Fruit fly (Drosophila melanogaster) whole organism, embryonic: Measurements from ENCODE around the gene RpS28b.

Experiments used
- Ada2b ChIP-seq: fragments of 200-800 bp; sonication (Bioruptor generic); IDR thresholded peaks from 2 replicates; pipeline ENCODE4 v1.3.6; 2022; ENCODE audit warnings: missing biosample characterization, missing genetic modification characterization
- BEAF-32 ChIP-seq: fragments of 200-800 bp; sonication (Bioruptor generic); optimal IDR thresholded peaks from 3 replicates; lab custom pipeline; 2017; ENCODE audit warnings: missing biosample characterization, missing genetic modification characterization, mild to moderate bottlenecking, moderate library complexity, missing genetic modification reagents
- CG10209 ChIP-seq: fragments of 200-800 bp; sonication (Bioruptor generic); optimal IDR thresholded peaks from 3 replicates; lab custom pipeline; 2017; ENCODE audit warnings: missing biosample characterization, mild to moderate bottlenecking, missing genetic modification characterization, missing genetic modification reagents
- CG10274 ChIP-seq: fragments of 200-800 bp; sonication (Bioruptor generic); optimal IDR thresholded peaks from 3 replicates; lab custom pipeline; 2017; ENCODE audit warnings: missing biosample characterization, mild to moderate bottlenecking, missing genetic modification characterization
- CG10431 ChIP-seq: fragments of 200-800 bp; sonication (Bioruptor generic); optimal IDR thresholded peaks from 3 replicates; lab custom pipeline; 2018; ENCODE audit warnings: missing biosample characterization, mild to moderate bottlenecking, missing genetic modification characterization
- CG10654 ChIP-seq: fragments of 200-800 bp; sonication (Bioruptor generic); optimal IDR thresholded peaks from 2 replicates; lab custom pipeline; 2016; ENCODE audit warnings: missing biosample characterization, missing genetic modification characterization
- CG11504 ChIP-seq: fragments of 200-800 bp; sonication (Bioruptor generic); optimal IDR thresholded peaks from 3 replicates; lab custom pipeline; 2019; ENCODE audit warnings: missing biosample characterization, mild to moderate bottlenecking, missing genetic modification characterization, moderate library complexity
- CG11723 ChIP-seq: fragments of 200-800 bp; sonication (Bioruptor generic); optimal IDR thresholded peaks from 2 replicates; lab custom pipeline; 2017; ENCODE audit warnings: missing biosample characterization, mild to moderate bottlenecking, missing genetic modification characterization
- CG15011 ChIP-seq: fragments of 200-800 bp; sonication (Bioruptor generic); optimal IDR thresholded peaks from 3 replicates; lab custom pipeline; 2018; ENCODE audit warnings: missing biosample characterization, mild to moderate bottlenecking, missing genetic modification characterization
- CG1603 ChIP-seq: fragments of 200-800 bp; sonication (Bioruptor generic); optimal IDR thresholded peaks from 2 replicates; lab custom pipeline; 2019; ENCODE audit warnings: missing biosample characterization, mild to moderate bottlenecking, missing genetic modification characterization, moderate library complexity
- CG18011 ChIP-seq: fragments of 200-800 bp; sonication (Bioruptor generic); optimal IDR thresholded peaks from 2 replicates; lab custom pipeline; 2017; ENCODE audit warnings: missing biosample characterization, missing genetic modification characterization, mild to moderate bottlenecking, moderate library complexity, missing genotype
- CG18619 ChIP-seq: fragments of 200-800 bp; sonication (Bioruptor generic); optimal IDR thresholded peaks from 3 replicates; lab custom pipeline; 2017; ENCODE audit warnings: missing biosample characterization, mild to moderate bottlenecking, missing genetic modification characterization
- CG30020 ChIP-seq: fragments of 200-800 bp; optimal IDR thresholded peaks from 2 replicates; lab custom pipeline; 2019; ENCODE audit warnings: missing biosample characterization, mild to moderate bottlenecking, missing genetic modification characterization, moderate library complexity
- CG31388 ChIP-seq: fragments of 200-800 bp; sonication (Bioruptor generic); optimal IDR thresholded peaks from 2 replicates; lab custom pipeline; 2016; ENCODE audit warnings: missing biosample characterization, missing genetic modification characterization
- CG31441 ChIP-seq: fragments of 200-800 bp; sonication (Bioruptor generic); IDR thresholded peaks from 2 replicates; pipeline ENCODE4 v1.3.6; 2022; ENCODE audit warnings: missing biosample characterization, missing genetic modification characterization
- CG3726 ChIP-seq: fragments of 200-800 bp; sonication (Bioruptor generic); IDR thresholded peaks from 3 replicates; pipeline ENCODE4, ENCODE4 v1.3.6; 2022; ENCODE audit warnings: missing biosample characterization, missing genetic modification characterization
- CG42726 ChIP-seq: fragments of 200-800 bp; sonication (Bioruptor generic); IDR thresholded peaks from 2 replicates; pipeline ENCODE4 v1.3.6; 2022; ENCODE audit warnings: missing biosample characterization, missing genetic modification characterization; ENCODE audit not compliant: partially characterized antibody
- CG9609 ChIP-seq: fragments of 200-800 bp; sonication (Bioruptor generic); optimal IDR thresholded peaks from 3 replicates; lab custom pipeline; 2016; ENCODE audit warnings: missing biosample characterization, missing genetic modification characterization
- CG9817 ChIP-seq: fragments of 200-800 bp; sonication (Bioruptor generic); optimal IDR thresholded peaks from 2 replicates; lab custom pipeline; 2018; ENCODE audit warnings: missing biosample characterization, mild to moderate bottlenecking, missing genetic modification characterization, moderate library complexity
- Camta ChIP-seq: fragments of 200-800 bp; sonication (Bioruptor generic); optimal IDR thresholded peaks from 2 replicates; lab custom pipeline; 2016; ENCODE audit warnings: missing biosample characterization, missing genetic modification characterization
- CkIIα-i1 ChIP-seq: fragments of 200-800 bp; sonication (Bioruptor generic); IDR thresholded peaks from 2 replicates; pipeline ENCODE4 v1.3.6; 2022; ENCODE audit warnings: missing biosample characterization, missing genetic modification characterization
- D ChIP-seq, 2 experiments: fragments of 200-800 bp in 1 of 2; fragments of >200 bp in 1 of 2; sonication (Bioruptor generic) in 1 of 2; optimal IDR thresholded peaks; 2 replicates in 1 of 2; 3 replicates in 1 of 2; lab custom pipeline; 2017; ENCODE audit warnings: mild to moderate bottlenecking in 1 of 2, missing biosample characterization in 1 of 2, missing genetic modification characterization in 1 of 2, missing genetic modification reagents in 1 of 2
- Dip2 ChIP-seq: fragments of 200-800 bp; sonication (Bioruptor generic); IDR thresholded peaks from 2 replicates; pipeline ENCODE4 v1.3.6; 2022; ENCODE audit warnings: missing biosample characterization, missing genetic modification characterization
- Fer3 ChIP-seq: fragments of 200-800 bp; sonication (Bioruptor generic); optimal IDR thresholded peaks from 2 replicates; lab custom pipeline; 2018; ENCODE audit warnings: missing biosample characterization, mild to moderate bottlenecking, missing genetic modification characterization, moderate library complexity
- HLH54F ChIP-seq: fragments of 200-800 bp; sonication (Bioruptor generic); optimal IDR thresholded peaks from 3 replicates; lab custom pipeline; 2016; ENCODE audit warnings: missing biosample characterization, missing genetic modification characterization
- Lhr ChIP-seq: fragments of 200-800 bp; sonication (Bioruptor generic); optimal IDR thresholded peaks from 3 replicates; lab custom pipeline; 2017; ENCODE audit warnings: mild to moderate bottlenecking, missing biosample characterization, missing genetic modification reagents, missing genetic modification characterization
- Mad ChIP-seq: fragments of 200-800 bp; sonication (Bioruptor generic); optimal IDR thresholded peaks from 2 replicates; lab custom pipeline; 2016; ENCODE audit warnings: missing biosample characterization, missing genetic modification characterization
- Myb ChIP-seq: fragments of 200-800 bp; sonication (Bioruptor generic); optimal IDR thresholded peaks from 2 replicates; lab custom pipeline; 2016; ENCODE audit warnings: missing biosample characterization, missing genetic modification characterization
- Nf-YB ChIP-seq: fragments of 200-800 bp; sonication (Bioruptor generic); optimal IDR thresholded peaks from 3 replicates; lab custom pipeline; 2019; ENCODE audit warnings: missing biosample characterization, mild to moderate bottlenecking, missing genetic modification characterization, moderate library complexity
- Ravus ChIP-seq: fragments of 200-800 bp; sonication (Bioruptor generic); IDR thresholded peaks from 2 replicates; pipeline ENCODE4 v1.3.6; 2022; ENCODE audit warnings: missing biosample characterization, missing genetic modification characterization
- Ssrp ChIP-seq: fragments of 200-800 bp; sonication (Bioruptor generic); optimal IDR thresholded peaks from 2 replicates; lab custom pipeline; 2018; ENCODE audit warnings: missing biosample characterization, mild to moderate bottlenecking, missing genetic modification characterization, moderate library complexity
- Tbp ChIP-seq: fragments of >200 bp; optimal IDR thresholded peaks from 2 replicates; lab custom pipeline; 2018; ENCODE audit warnings: missing biosample characterization, missing genetic modification characterization
- Xrp1 ChIP-seq: fragments of 200-800 bp; sonication (Bioruptor generic); IDR thresholded peaks from 2 replicates; pipeline ENCODE4 v1.3.6; 2022; ENCODE audit warnings: missing biosample characterization, missing genetic modification characterization
- al ChIP-seq: fragments of 200-800 bp; sonication (Bioruptor generic); IDR thresholded peaks from 2 replicates; pipeline ENCODE4 v1.3.6; 2022; ENCODE audit warnings: missing biosample characterization, missing genetic modification characterization
- aop ChIP-seq: fragments of 200-800 bp; sonication (Bioruptor generic); IDR thresholded peaks from 2 replicates; pipeline ENCODE4 v1.3.6; 2022; ENCODE audit warnings: missing biosample characterization, missing genetic modification characterization
- bcd ChIP-seq: fragments of 200-800 bp; sonication (Bioruptor generic); optimal IDR thresholded peaks from 2 replicates; lab custom pipeline; 2017; ENCODE audit warnings: missing biosample characterization, mild to moderate bottlenecking, missing genetic modification characterization
- cad ChIP-seq: fragments of >200 bp; optimal IDR thresholded peaks from 2 replicates; lab custom pipeline; 2017; ENCODE audit warnings: missing biosample characterization, missing genetic modification characterization
- cg ChIP-seq: fragments of 200-800 bp; sonication (Bioruptor generic); optimal IDR thresholded peaks from 3 replicates; lab custom pipeline; 2019; ENCODE audit warnings: missing biosample characterization, mild to moderate bottlenecking, missing genetic modification characterization, moderate library complexity
- ems ChIP-seq: fragments of 200-800 bp; sonication (Bioruptor generic); optimal IDR thresholded peaks from 3 replicates; lab custom pipeline; 2016; ENCODE audit warnings: missing biosample characterization, missing genetic modification characterization
- eyg ChIP-seq: fragments of 200-800 bp; sonication (Bioruptor generic); optimal IDR thresholded peaks from 3 replicates; lab custom pipeline; 2016; ENCODE audit warnings: missing biosample characterization, missing genetic modification characterization
- jumu ChIP-seq: fragments of 200-800 bp; sonication (Bioruptor generic); optimal IDR thresholded peaks from 3 replicates; lab custom pipeline; 2016; ENCODE audit warnings: missing biosample characterization, missing genetic modification characterization
- kni ChIP-seq: fragments of 200-800 bp; sonication (Bioruptor generic); optimal IDR thresholded peaks from 3 replicates; lab custom pipeline; 2017; ENCODE audit warnings: mild to moderate bottlenecking, missing biosample characterization, missing genetic modification reagents, missing genetic modification characterization
- maf-S ChIP-seq: fragments of 200-800 bp; sonication (Bioruptor generic); optimal IDR thresholded peaks from 2 replicates; lab custom pipeline; 2016; ENCODE audit warnings: missing biosample characterization, missing genetic modification characterization
- scrt ChIP-seq: fragments of 200-800 bp; sonication (Bioruptor generic); optimal IDR thresholded peaks from 2 replicates; lab custom pipeline; 2018; ENCODE audit warnings: missing biosample characterization, mild to moderate bottlenecking, missing genetic modification characterization, moderate library complexity
- sim ChIP-seq: fragments of 200-800 bp; sonication (Bioruptor generic); IDR thresholded peaks from 2 replicates; pipeline ENCODE4 v1.3.6; 2022; ENCODE audit warnings: missing biosample characterization, missing genetic modification characterization
- sisA ChIP-seq: fragments of 200-800 bp; sonication (Bioruptor generic); IDR thresholded peaks from 2 replicates; pipeline ENCODE4 v1.3.6; 2022; ENCODE audit warnings: missing biosample characterization, missing genetic modification characterization
- sug ChIP-seq: fragments of 200-800 bp; optimal IDR thresholded peaks from 2 replicates; lab custom pipeline; 2019; ENCODE audit warnings: missing biosample characterization, mild to moderate bottlenecking, missing genetic modification characterization, moderate library complexity
- tin ChIP-seq: fragments of 200-800 bp; sonication (Bioruptor generic); optimal IDR thresholded peaks from 3 replicates; lab custom pipeline; 2016; ENCODE audit warnings: missing biosample characterization, missing genetic modification characterization
- tna ChIP-seq: fragments of 200-800 bp; sonication (Bioruptor generic); IDR thresholded peaks from 2 replicates; pipeline ENCODE4 v1.3.6; 2022; ENCODE audit warnings: missing biosample characterization, missing genetic modification characterization; ENCODE audit not compliant: partially characterized antibody
- ttk ChIP-seq: fragments of 200-800 bp; sonication (Bioruptor generic); IDR thresholded peaks from 2 replicates; pipeline ENCODE4 v2.1.2; 2022; ENCODE audit warnings: missing biosample characterization, missing genetic modification characterization

The RpS28b gene

DNA sequence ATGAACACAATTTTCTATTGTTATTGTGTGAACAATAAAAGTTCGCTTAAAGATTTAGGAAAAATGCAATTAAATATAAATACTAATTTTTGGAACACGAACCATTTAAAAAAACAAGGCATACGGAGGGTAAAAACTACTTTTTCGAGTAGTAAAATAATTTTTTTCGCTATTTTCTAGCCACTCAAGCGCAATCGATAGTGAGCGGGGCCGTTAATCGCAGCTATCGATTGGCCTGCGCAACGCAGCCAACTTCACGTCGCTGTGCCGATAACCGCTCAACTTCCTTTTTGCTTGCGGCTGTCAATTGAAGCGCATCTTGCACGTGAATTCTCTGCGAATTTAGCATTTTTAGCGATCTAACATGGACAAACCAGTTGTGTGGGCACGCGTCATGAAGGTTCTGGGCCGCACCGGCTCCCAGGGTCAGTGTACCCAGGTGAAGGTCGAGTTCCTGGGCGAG lies at the start of gene RpS28b (continued):
- TF ChIP-seq scrt (GFP tag; lab: Kevin White, UChicago) = peak; percentile 86
- peak; percentile 86 for TF ChIP-seq eyg (GFP tag; lab: Kevin White, UChicago)
- peak; percentile 72 for TF ChIP-seq sug
- TF ChIP-seq CG11723 (GFP tag; lab: Kevin White, UChicago) = peak; percentile 87
- peak; percentile 7 for TF ChIP-seq CG31388 (GFP tag; lab: Kevin White, UChicago)
- TF ChIP-seq kni (GFP tag; lab: Kevin White, UChicago) = peak; percentile 91
- peak; percentile 79 for TF ChIP-seq Lhr (GFP tag; lab: Kevin White, UChicago)
- TF ChIP-seq CG3726 (GFP tag; lab: Robert Waterston, UW) = peak; percentile 83; the same call in 2 of the 3 replicates
- peak; percentile 87 for TF ChIP-seq CG9817 (tag; lab: Kevin White, UChicago)
- peak; percentile 95 for TF ChIP-seq CG10431
- peak; percentile 84 for TF ChIP-seq CG15011 (GFP tag; lab: Kevin White, UChicago)
- TF ChIP-seq maf-S (GFP tag; lab: Kevin White, UChicago) = peak; percentile 85
- no peak for TF ChIP-seq Dip2 (GFP tag; lab: Robert Waterston, UW)
- TF ChIP-seq Mad (GFP tag; lab: Kevin White, UChicago) = peak; percentile 92
- peak; percentile 26 for TF ChIP-seq CG30020 (tag; lab: Kevin White, UChicago)
- TF ChIP-seq ems = peak; percentile 80
- TF ChIP-seq jumu = peak; percentile 62
- peak; percentile 90 for TF ChIP-seq CG42726 (GFP tag; lab: Robert Waterston, UW)
- TF ChIP-seq HLH54F (GFP tag; lab: Kevin White, UChicago) = peak; percentile 81
- peak; percentile 51 for TF ChIP-seq Ssrp (tag; lab: Kevin White, UChicago)
- TF ChIP-seq Ravus (GFP tag; lab: Robert Waterston, UW) = no peak; the same call in 1 of the 2 replicates
- peak; percentile 66; the same call in 1 of the 2 replicates for TF ChIP-seq aop (GFP tag; lab: Robert Waterston, UW)
- TF ChIP-seq Ada2b = peak; percentile 73
- peak; percentile 90 for TF ChIP-seq ttk
- peak; percentile 88 for TF ChIP-seq sim
- no peak for TF ChIP-seq Tbp (GFP tag; lab: Kevin White, UChicago)
- peak; percentile 89 for TF ChIP-seq CG10274
- peak; percentile 95 for TF ChIP-seq bcd
- TF ChIP-seq CG18619 = peak; percentile 94
- TF ChIP-seq tna (GFP tag; lab: Robert Waterston, UW) = peak; percentile 40
- peak; percentile 85 for TF ChIP-seq Camta (GFP tag; lab: Kevin White, UChicago)
- no peak for TF ChIP-seq CkIIα-i1 (GFP tag; lab: Robert Waterston, UW)
- peak; percentile 78 for TF ChIP-seq CG10654 (GFP tag; lab: Kevin White, UChicago)
- no peak for TF ChIP-seq CG11504 (tag; lab: Kevin White, UChicago)
- peak; percentile 33; the same call in 1 of the 2 replicates for TF ChIP-seq Xrp1
- TF ChIP-seq Fer3 (tag; lab: Kevin White, UChicago) = peak; percentile 89
- TF ChIP-seq Nf-YB (GFP tag; lab: Kevin White, UChicago) = peak; percentile 52
- TF ChIP-seq CG1603 (tag; lab: Kevin White, UChicago) = peak; percentile 90
- TF ChIP-seq CG31441 (GFP tag; lab: Robert Waterston, UW) = peak; percentile 39
- peak; percentile 65 for TF ChIP-seq Myb (GFP tag; lab: Kevin White, UChicago)
- TF ChIP-seq sisA (GFP tag; lab: Robert Waterston, UW) = peak; percentile 87
- peak; percentile 76 for TF ChIP-seq al (GFP tag; lab: Robert Waterston, UW)
- TF ChIP-seq cg (GFP tag; lab: Kevin White, UChicago) = no peak
- no peak for TF ChIP-seq cad (GFP tag; lab: Kevin White, UChicago)
- TF ChIP-seq D (optimal IDR thresholded peaks at IDR 0.05; lab: Kevin White, UChicago) = no peak
- TF ChIP-seq D (GFP tag; optimal IDR thresholded peaks at IDR 0.05; lab: Kevin White, UChicago) = peak; percentile 81
- TF ChIP-seq CG10209 (GFP tag; lab: Kevin White, UChicago) = peak; percentile 92
- peak; percentile 73 for TF ChIP-seq CG18011 (GFP tag; lab: Kevin White, UChicago)
- TF ChIP-seq CG9609 = peak; percentile 85
- TF ChIP-seq tin = peak; percentile 73
- TF ChIP-seq BEAF-32 (GFP tag; lab: Kevin White, UChicago) = peak; percentile 85
